Worm (Caenorhabditis elegans): Measurements from ENCODE around the gene hmit-1.3.

DNA sequence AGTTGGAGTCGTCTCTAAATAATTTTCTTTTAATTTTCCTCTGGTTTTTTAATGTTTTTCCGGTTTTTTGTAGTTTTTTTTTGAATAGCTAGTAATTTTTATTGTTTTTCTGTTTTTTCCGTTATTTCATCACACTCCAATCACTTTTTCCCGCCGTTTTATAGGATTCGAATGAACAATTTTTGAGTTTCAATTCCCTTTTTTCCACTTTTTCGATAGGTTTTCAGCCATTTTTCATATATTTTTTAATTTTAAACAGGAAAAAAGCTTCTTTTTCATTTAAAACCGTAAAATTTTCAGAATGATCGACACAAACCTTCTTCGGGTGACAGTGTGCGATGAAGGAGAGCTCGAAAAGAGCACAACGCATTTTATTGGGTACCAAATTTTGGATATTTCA is 58.0 kb downstream of the hmit-1.3 start, which contains the start of gene pph-6:
- no peak for TF ChIP-seq unc-55 (GFP tag; optimal IDR thresholded peaks at IDR 0.05)
- TF ChIP-seq mec-3 (tag; optimal IDR thresholded peaks at IDR 0.05; ENCODE audit: borderline replicate concordance) = no peak
- no peak for TF ChIP-seq pax-1 (tag; optimal IDR thresholded peaks at IDR 0.05)
- TF ChIP-seq pha-4 (tag; optimal IDR thresholded peaks at IDR 0.05) = no peak
- no peak for TF ChIP-seq ceh-22 (tag; optimal IDR thresholded peaks at IDR 0.05)
- TF ChIP-seq elt-2 (tag; optimal IDR thresholded peaks at IDR 0.05) = no peak
- no peak for TF ChIP-seq hlh-6 (tag; optimal IDR thresholded peaks at IDR 0.05)
